Worm (Caenorhabditis elegans) whole organism, midembryonic: ENCODE measurements around the gene T19B10.12.

Source experiments
- T22C8.4 ChIP-seq: fragments of 200-800 bp; sonication (Bioruptor generic); IDR thresholded peaks from 2 replicates; pipeline ENCODE4 v1.3.6; 2022; ENCODE audit warnings: missing genetic modification characterization, missing compliant biosample characterization
- cog-1 ChIP-seq: sonication (generic microtip); optimal IDR thresholded peaks from 2 replicates; lab custom pipeline; 2016; ENCODE audit warnings: missing genetic modification characterization, missing compliant biosample characterization
- flt-1 ChIP-seq: fragments of 200-800 bp; sonication (Bioruptor generic); IDR thresholded peaks from 2 replicates; pipeline ENCODE4 v1.3.6; 2022; ENCODE audit warnings: missing genetic modification characterization, missing compliant biosample characterization
- med-1 ChIP-seq: sonication (generic microtip); optimal IDR thresholded peaks from 2 replicates; lab custom pipeline; 2017; ENCODE audit warnings: missing genetic modification characterization, mild to moderate bottlenecking, missing compliant biosample characterization, antibody characterized with exemption, missing genetic modification reagents; ENCODE audit not compliant: insufficient read depth
- tab-1 ChIP-seq: fragments of 200-800 bp; sonication (Bioruptor generic); IDR thresholded peaks from 2 replicates; pipeline ENCODE4 v1.3.6; 2022; ENCODE audit warnings: missing genetic modification characterization, missing compliant biosample characterization
- ztf-23 ChIP-seq: fragments of 200-800 bp; sonication (Bioruptor generic); IDR thresholded peaks from 2 replicates; pipeline ENCODE4 v1.3.6; 2022; ENCODE audit warnings: missing genetic modification reagents, missing genetic modification characterization, missing compliant biosample characterization
- ztf-29 ChIP-seq: fragments of 200-800 bp; sonication (Bioruptor generic); IDR thresholded peaks from 2 replicates; pipeline ENCODE4 v1.3.6; 2022; ENCODE audit warnings: missing genetic modification reagents, missing genetic modification characterization, missing compliant biosample characterization

DNA sequence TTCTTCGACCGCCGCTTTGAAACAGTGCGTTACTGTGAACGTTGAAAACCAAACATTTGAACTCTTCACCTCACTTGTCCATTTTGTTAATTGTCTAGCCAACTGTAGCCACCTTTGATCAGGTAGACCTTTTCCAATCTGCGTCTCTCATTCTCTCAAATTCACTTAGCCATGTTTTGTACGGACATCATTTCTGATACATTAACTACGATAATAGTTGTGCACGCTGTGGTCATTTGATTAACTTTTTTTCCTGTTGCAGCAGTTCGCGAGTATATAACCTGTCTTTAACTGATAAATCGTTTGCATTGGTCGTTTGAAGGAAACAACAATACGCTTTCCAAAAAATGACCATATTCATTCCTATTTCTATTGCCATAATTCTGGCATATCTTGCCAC lies 33.4 kb upstream of the T19B10.12 start, which contains the start of gene cyp-29A2:
- TF ChIP-seq ztf-23 (no peak), flt-1 (GFP tag; lab: Robert Waterston, UW) (no peak), med-1 (GFP tag; lab: Kevin White, UChicago) (no peak), ztf-29 (GFP tag; lab: Robert Waterston, UW) (no peak), tab-1 (GFP tag; lab: Robert Waterston, UW) (no peak), T22C8.4 (GFP tag; lab: Robert Waterston, UW) (no peak), cog-1 (no peak)
